Worm (Caenorhabditis elegans) whole organism, early embryonic: ENCODE results near the gene rev-1.

Source experiments
- F13C5.2 ChIP-seq: sonication (generic microtip); optimal IDR thresholded peaks from 2 replicates; lab custom pipeline; 2017; ENCODE audit warnings: mild to moderate bottlenecking, missing genetic modification characterization, inconsistent platforms, missing compliant biosample characterization
- ama-1 ChIP-seq: fragments of 150-350 bp; optimal IDR thresholded peaks from 2 replicates; lab custom pipeline; 2014
- ceh-36 ChIP-seq: sonication (generic microtip); optimal IDR thresholded peaks from 2 replicates; lab custom pipeline; 2016; ENCODE audit warnings: missing genetic modification characterization, inconsistent platforms, missing compliant biosample characterization
- hnd-1 ChIP-seq: sonication (generic microtip); optimal IDR thresholded peaks from 2 replicates; lab custom pipeline; 2016; ENCODE audit warnings: missing genetic modification characterization, missing compliant biosample characterization
- pes-1 ChIP-seq: fragments of 200-800 bp; sonication (Bioruptor generic); IDR thresholded peaks from 2 replicates; pipeline ENCODE4 v1.3.6; 2022; ENCODE audit warnings: missing genetic modification reagents, missing genetic modification characterization, missing compliant biosample characterization

DNA sequence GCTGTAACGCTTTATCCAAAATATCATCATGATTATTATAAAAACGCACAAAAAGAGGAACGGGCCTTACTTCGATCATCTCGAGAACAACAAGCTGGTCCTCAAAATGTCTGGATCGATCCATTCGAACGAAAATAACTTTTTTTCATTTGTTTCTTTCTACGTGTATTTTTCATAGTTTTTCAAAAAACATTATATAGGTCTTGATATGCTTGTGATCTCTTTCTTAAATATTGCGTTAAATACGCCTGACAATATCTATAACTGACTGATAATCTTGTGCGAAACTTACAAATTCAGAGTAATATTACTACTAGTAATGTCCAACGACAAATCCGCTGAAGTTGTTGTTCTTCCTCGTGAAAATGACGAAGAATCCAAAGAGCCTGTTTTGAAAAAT lies 42.3 kb upstream of the rev-1 start, which contains the start of gene sds-22:
- no peak for TF ChIP-seq ama-1 (lab: Kevin White, UChicago)
- TF ChIP-seq F13C5.2 (tag; lab: Kevin White, UChicago) = no peak
- no peak for TF ChIP-seq pes-1 (GFP tag; lab: Robert Waterston, UW)
- no peak for TF ChIP-seq hnd-1
- no peak for TF ChIP-seq ceh-36
